Worm (Caenorhabditis elegans) whole organism, dauer: ENCODE measurements around the gene lgc-9.
"Not testable (repeated sequence)": the region's sequence is repeated elsewhere in the genome, so short reads cannot be mapped to it uniquely, and the experiment has no call there.

Experiments used
- unc-62 ChIP-seq: sonication (generic microtip); optimal IDR thresholded peaks from 2 replicates; lab custom pipeline; 2017; ENCODE audit warnings: missing biosample characterization, missing genetic modification reagents, missing genetic modification characterization

The lgc-9 gene

DNA sequence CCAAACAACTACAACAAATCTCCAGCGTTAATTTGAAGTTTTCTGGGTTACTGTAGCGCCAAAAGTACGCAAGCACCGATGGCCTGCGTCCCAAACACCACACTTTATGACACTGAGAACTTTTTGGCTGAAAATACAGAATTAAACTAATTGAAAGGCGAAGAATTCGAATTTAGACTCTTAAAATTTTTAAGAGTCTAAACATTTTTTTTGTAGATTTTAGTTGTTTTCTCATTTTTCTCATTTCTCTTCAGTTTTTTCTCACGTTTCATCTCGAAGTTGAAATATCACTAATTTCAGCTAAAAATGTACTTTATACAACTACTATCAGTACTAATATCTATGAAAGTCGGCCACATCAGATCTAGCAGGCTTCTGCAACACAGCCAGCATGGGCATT lies at the start of gene lgc-9:
lgc-9 (plus strand) TSS at position 301 of the 400 bp plus-strand sequence.
- TF ChIP-seq unc-62 (GFP tag; lab: Kevin White, UChicago) = no peak

DNA sequence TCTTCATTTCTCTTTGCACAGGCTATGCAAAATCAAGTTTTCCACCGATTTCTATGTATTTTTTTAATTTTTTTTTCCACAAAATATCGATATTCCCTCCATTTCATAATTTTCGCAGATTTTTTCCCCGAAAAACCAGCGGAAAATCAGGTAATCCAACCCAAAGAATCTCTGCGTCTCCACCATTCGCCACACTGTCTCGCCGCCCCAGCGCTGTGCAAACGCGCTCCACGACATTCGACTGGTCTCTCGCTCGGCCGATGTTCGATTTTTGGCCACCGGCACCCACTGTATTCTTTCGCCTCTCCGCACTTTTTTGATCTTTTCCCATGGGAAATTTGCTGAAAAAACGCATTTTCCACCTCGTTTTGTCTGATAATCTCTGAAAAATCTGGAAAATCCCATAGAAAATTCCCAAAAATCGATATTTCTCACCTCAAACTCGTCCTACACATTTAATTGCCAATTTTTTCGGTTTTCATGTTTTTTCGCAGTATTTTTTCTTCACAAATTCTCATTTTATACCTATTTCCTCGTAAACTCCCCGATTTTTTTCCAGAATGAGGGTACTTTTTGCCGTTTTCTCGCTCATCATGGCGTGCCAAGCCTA lies 46.7 kb upstream of the lgc-9 start, which contains the start of gene vha-19:
vha-19 (plus strand) TSS at position 560 of the 610 bp plus-strand sequence.
- TF ChIP-seq unc-62 (GFP tag; lab: Kevin White, UChicago) = no peak

- TF ChIP-seq unc-62 (GFP tag; lab: Kevin White, UChicago) = no peak
Measured at ce11 chrIV:3373370-3373769, 42.1 kb upstream of the lgc-9 start.

ce11 chrIV:3378080-3378804 lies 37.2 kb upstream of the lgc-9 start, which contains the start of gene otub-4:
Gene otub-4 (minus strand): TSS chrIV:3378130.
- no peak for TF ChIP-seq unc-62 (GFP tag; lab: Kevin White, UChicago)

DNA sequence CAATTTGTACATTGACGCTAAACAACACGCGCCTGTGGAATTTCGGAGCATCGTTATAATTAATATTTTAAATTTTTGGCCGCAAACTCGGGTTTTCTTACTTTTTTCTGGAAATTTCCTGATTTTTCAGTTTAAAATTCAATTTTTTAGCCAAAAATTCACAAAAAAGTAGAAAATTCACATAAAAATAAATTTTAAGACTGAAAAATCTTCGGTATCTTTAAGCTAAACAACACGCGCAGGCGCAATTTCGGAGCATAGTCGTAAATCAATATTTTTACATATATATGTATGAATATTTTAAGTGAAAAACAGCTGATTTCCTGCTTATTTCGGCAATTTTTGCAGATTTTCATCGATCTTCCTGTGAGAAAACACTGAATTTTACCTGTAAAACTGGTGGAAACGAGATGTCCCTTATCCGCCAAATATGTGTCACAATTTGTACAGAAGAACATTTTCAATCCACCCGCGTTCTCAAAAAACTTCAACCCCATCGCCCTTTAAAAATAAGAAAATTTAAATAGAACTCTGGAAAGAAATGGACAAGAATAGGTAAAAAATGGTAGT lies 33.1 kb upstream of the lgc-9 start, which contains the start of gene B0546.3:
B0546.3 (minus strand) TSS at position 504 of the 570 bp plus-strand sequence.
- TF ChIP-seq unc-62 (GFP tag; lab: Kevin White, UChicago) = no peak

DNA sequence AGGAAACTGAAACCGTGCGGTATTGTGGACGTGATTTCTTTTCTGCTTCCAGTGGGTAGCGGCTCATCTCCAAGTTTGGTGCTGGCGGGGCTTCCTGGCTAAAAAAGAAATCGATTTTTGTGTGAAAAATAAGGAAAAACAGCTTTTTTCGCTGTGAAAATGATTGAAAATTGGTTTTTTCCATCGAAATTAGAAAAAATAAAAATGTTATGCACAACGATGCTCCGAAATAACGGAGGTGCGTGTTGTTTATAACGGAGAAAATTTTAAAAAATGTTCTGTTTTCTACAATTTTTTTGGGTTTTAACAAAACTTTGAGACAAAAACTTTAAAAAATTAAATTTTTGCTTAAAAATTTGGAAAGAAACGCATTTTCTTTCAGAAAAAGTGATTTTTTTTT lies 32.3 kb upstream of the lgc-9 start:
- TF ChIP-seq unc-62 (GFP tag; lab: Kevin White, UChicago) = no peak

DNA sequence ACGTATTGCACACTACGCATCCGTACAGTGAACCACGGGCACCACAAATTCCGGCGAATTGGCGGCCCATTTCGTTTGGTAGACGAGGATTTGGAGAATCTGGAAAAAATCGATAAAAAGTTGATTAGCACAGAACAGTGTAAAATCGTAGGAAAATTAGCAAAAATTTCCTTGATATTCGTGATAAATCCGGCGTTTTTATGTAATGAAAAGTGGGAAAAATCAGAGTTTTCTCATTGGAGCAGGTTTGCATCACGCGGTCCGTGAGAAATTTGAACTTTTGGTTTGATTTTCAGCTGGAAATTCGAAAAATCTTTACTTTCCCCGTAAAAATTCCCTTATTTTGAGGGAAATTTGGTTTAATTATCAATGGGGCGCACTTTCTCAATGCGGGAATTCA lies 31.4 kb upstream of the lgc-9 start, which contains the start of gene B0546.4:
B0546.4 (minus strand) TSS at position 101 of the 400 bp plus-strand sequence.
- TF ChIP-seq unc-62 (GFP tag; lab: Kevin White, UChicago) = no peak

ce11 chrIV:3384593-3384992 lies 30.9 kb upstream of the lgc-9 start:
- TF ChIP-seq unc-62 (GFP tag; lab: Kevin White, UChicago) = no peak

- TF ChIP-seq unc-62 (GFP tag; lab: Kevin White, UChicago) = no peak
Measured at ce11 chrIV:3385337-3386215, 29.9 kb upstream of the lgc-9 start, which contains the start of gene mai-2. Gene mai-2 (plus strand): TSS chrIV:3385910.

- no peak for TF ChIP-seq unc-62 (GFP tag; lab: Kevin White, UChicago)
Measured at ce11 chrIV:3386504-3387290, 28.8 kb upstream of the lgc-9 start.

DNA sequence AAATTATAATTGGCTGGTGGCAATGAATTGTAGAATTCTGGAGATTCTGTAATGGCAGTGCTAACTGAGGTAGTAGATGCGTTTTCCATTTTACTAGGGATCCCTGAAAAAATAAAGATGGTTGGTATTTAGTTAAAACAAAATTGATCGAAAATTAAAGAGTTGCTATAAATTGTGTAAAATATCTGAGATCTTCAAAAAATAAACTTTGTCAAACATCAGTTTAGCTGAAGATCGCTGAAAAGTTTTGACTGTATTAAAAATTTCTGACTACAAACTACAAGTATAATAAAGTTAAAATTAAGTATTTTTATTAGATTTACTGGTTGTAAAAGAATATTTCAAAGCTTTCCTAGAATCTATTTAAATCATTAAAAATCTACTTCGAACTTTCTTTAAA lies 25.5 kb upstream of the lgc-9 start, which contains the start of gene B0546.5:
B0546.5 (minus strand) TSS at position 101 of the 400 bp plus-strand sequence.
- not testable (repeated sequence) for TF ChIP-seq unc-62 (GFP tag; lab: Kevin White, UChicago)

- not testable (repeated sequence) for TF ChIP-seq unc-62 (GFP tag; lab: Kevin White, UChicago)
Measured at ce11 chrIV:3394066-3394465, 21.4 kb upstream of the lgc-9 start, which contains the start of gene C04C3.4. Gene C04C3.4 (plus strand): TSS chrIV:3394366.

DNA sequence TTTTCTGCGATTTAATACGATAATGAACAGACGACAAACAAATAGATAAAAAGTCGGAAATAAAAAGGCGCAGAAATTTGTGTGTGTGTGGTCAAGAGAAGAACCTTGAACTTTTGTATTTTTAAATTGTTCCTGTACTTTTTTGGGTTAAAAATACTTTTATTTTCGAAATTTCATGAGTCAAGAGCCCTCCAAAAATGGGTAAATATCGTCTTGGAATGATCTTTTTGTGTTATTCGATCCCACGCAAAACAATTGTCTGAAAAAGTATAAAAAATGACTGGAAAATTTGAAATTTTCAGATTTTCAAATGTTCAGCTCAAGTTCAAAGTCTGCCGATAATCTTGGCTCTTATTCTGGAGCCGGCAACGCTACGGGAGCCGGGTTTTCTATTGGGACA lies 19.9 kb upstream of the lgc-9 start, which contains the start of gene C04C3.14:
C04C3.14 (plus strand) TSS at position 301 of the 400 bp plus-strand sequence.
- no peak for TF ChIP-seq unc-62 (GFP tag; lab: Kevin White, UChicago)

DNA sequence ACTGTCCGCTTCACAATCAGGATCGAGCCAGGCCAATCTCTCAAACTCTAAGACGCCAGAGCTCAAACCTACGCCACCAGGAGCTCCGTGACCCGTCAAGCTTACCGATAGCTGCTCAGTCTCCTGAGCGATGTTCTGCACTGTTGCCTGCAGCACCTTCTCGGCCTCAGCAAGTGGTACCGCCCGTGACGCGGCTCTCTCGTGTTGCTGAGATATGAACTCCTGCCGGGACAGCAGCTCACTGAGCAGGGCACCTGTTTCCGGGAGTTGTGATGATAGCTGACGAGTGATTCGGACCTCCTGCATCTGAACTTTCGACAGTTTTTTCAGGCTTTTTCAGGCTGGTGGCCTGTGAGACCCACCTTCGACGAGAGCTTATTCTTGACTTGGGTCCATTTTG lies 17.4 kb upstream of the lgc-9 start:
- TF ChIP-seq unc-62 (GFP tag; lab: Kevin White, UChicago) = no peak
